Worm (Caenorhabditis elegans) whole organism, mixed stage, embryonic: ENCODE results near the gene tbx-41.

Experiments used
- M03D4.4 ChIP-seq: sonication (generic microtip); optimal IDR thresholded peaks from 2 replicates; lab custom pipeline; 2017; ENCODE audit warnings: mild to moderate bottlenecking, missing genetic modification characterization, missing compliant biosample characterization
- bed-3 ChIP-seq: fragments of 200-800 bp; sonication (Bioruptor generic); optimal IDR thresholded peaks from 3 replicates; lab custom pipeline; 2018; ENCODE audit warnings: mild to moderate bottlenecking, missing genetic modification characterization, moderate library complexity, missing compliant biosample characterization
- ceh-39 ChIP-seq: fragments of 150-350 bp; optimal IDR thresholded peaks from 2 replicates; lab custom pipeline; 2014; ENCODE audit warnings: missing biosample characterization, missing genetic modification characterization
- ceh-43 ChIP-seq: fragments of 200-800 bp; sonication (Bioruptor generic); optimal IDR thresholded peaks from 2 replicates; lab custom pipeline; 2018; ENCODE audit warnings: mild to moderate bottlenecking, missing genetic modification characterization, moderate library complexity, missing compliant biosample characterization
- ceh-83 ChIP-seq: fragments of 200-800 bp; sonication (Bioruptor generic); optimal IDR thresholded peaks from 2 replicates; lab custom pipeline; 2018; ENCODE audit warnings: mild to moderate bottlenecking, missing genetic modification characterization, missing compliant biosample characterization
- ces-1 ChIP-seq: fragments of 150-350 bp; optimal IDR thresholded peaks from 2 replicates; lab custom pipeline; 2014; ENCODE audit warnings: missing biosample characterization, missing genetic modification reagents, missing genetic modification characterization
- cnd-1 ChIP-seq: fragments of 200-800 bp; sonication (Bioruptor generic); optimal IDR thresholded peaks from 2 replicates; lab custom pipeline; 2018; ENCODE audit warnings: mild to moderate bottlenecking, missing genetic modification characterization, missing compliant biosample characterization
- drap-1 ChIP-seq: fragments of 200-800 bp; sonication (Bioruptor generic); optimal IDR thresholded peaks from 3 replicates; lab custom pipeline; 2018; ENCODE audit warnings: mild to moderate bottlenecking, missing genetic modification characterization, missing compliant biosample characterization
- elt-1 ChIP-seq: sonication (generic microtip); optimal IDR thresholded peaks from 2 replicates; lab custom pipeline; 2017; ENCODE audit warnings: missing genetic modification characterization, mild to moderate bottlenecking, missing compliant biosample characterization, antibody characterized with exemption, moderate library complexity, borderline replicate concordance; ENCODE audit not compliant: insufficient read depth
- elt-3 ChIP-seq: fragments of 150-350 bp; optimal IDR thresholded peaks from 2 replicates; lab custom pipeline; 2014; ENCODE audit warnings: missing biosample characterization, missing genetic modification characterization
- flh-1 ChIP-seq: fragments of 200-800 bp; sonication (Bioruptor generic); optimal IDR thresholded peaks from 2 replicates; lab custom pipeline; 2018; ENCODE audit warnings: mild to moderate bottlenecking, missing genetic modification characterization, moderate library complexity, missing compliant biosample characterization
- ham-2 ChIP-seq: fragments of 200-800 bp; sonication (Bioruptor generic); optimal IDR thresholded peaks from 2 replicates; lab custom pipeline; 2018; ENCODE audit warnings: mild to moderate bottlenecking, missing genetic modification characterization, missing compliant biosample characterization
- hlh-1 ChIP-seq: fragments of 150-350 bp; optimal IDR thresholded peaks from 2 replicates; lab custom pipeline; 2014; ENCODE audit warnings: missing biosample characterization, missing genetic modification reagents, missing genetic modification characterization
- lin-32 ChIP-seq: fragments of 200-800 bp; sonication (Bioruptor generic); optimal IDR thresholded peaks from 2 replicates; lab custom pipeline; 2018; ENCODE audit warnings: mild to moderate bottlenecking, missing genetic modification characterization, missing compliant biosample characterization
- lsy-2 ChIP-seq: fragments of 150-350 bp; optimal IDR thresholded peaks from 2 replicates; lab custom pipeline; 2014; ENCODE audit warnings: missing biosample characterization, missing genetic modification characterization
- mab-5 ChIP-seq: fragments of 150-350 bp; optimal IDR thresholded peaks from 2 replicates; lab custom pipeline; 2014; ENCODE audit warnings: missing biosample characterization, missing genetic modification characterization
- mep-1 ChIP-seq: fragments of 150-350 bp; optimal IDR thresholded peaks from 2 replicates; lab custom pipeline; 2017; ENCODE audit warnings: missing biosample characterization, missing genetic modification reagents, missing genetic modification characterization, inconsistent platforms
- mls-2 ChIP-seq: sonication (generic microtip); optimal IDR thresholded peaks from 2 replicates; lab custom pipeline; 2016; ENCODE audit warnings: mild to moderate bottlenecking, missing genetic modification characterization, moderate library complexity, missing compliant biosample characterization
- nhr-12 ChIP-seq: fragments of 150-350 bp; optimal IDR thresholded peaks from 2 replicates; lab custom pipeline; 2014; ENCODE audit warnings: missing biosample characterization, missing genetic modification characterization
- nhr-2 ChIP-seq: fragments of 150-350 bp; optimal IDR thresholded peaks from 2 replicates; lab custom pipeline; 2014; ENCODE audit warnings: missing biosample characterization, missing genetic modification characterization
- nhr-237 ChIP-seq: fragments of 150-350 bp; optimal IDR thresholded peaks from 2 replicates; lab custom pipeline; 2014; ENCODE audit warnings: missing biosample characterization, missing genetic modification characterization
- nhr-76 ChIP-seq: sonication (generic microtip); optimal IDR thresholded peaks from 2 replicates; lab custom pipeline; 2017; ENCODE audit warnings: missing biosample characterization, missing genetic modification characterization
- sem-2 ChIP-seq: fragments of 200-800 bp; sonication (Bioruptor generic); optimal IDR thresholded peaks from 2 replicates; lab custom pipeline; 2018; ENCODE audit warnings: mild to moderate bottlenecking, missing genetic modification characterization, missing compliant biosample characterization
- sptf-1 ChIP-seq: sonication (generic microtip); optimal IDR thresholded peaks from 2 replicates; lab custom pipeline; 2017; ENCODE audit warnings: mild to moderate bottlenecking, missing genetic modification characterization, moderate library complexity, missing compliant biosample characterization
- tbx-8 ChIP-seq: fragments of 200-800 bp; sonication (Bioruptor generic); optimal IDR thresholded peaks from 2 replicates; lab custom pipeline; 2018; ENCODE audit warnings: mild to moderate bottlenecking, missing genetic modification characterization, moderate library complexity, missing compliant biosample characterization
- unc-120 ChIP-seq: sonication (generic microtip); optimal IDR thresholded peaks from 2 replicates; lab custom pipeline; 2017; ENCODE audit warnings: missing genetic modification characterization, missing compliant biosample characterization; ENCODE audit not compliant: poor library complexity, severe bottlenecking
- unc-39 ChIP-seq: fragments of 150-350 bp; optimal IDR thresholded peaks from 2 replicates; lab custom pipeline; 2014; ENCODE audit warnings: missing biosample characterization, missing genetic modification characterization
- zip-8 ChIP-seq: fragments of 150-350 bp; optimal IDR thresholded peaks from 2 replicates; lab custom pipeline; 2014; ENCODE audit warnings: missing biosample characterization, missing genetic modification characterization
- ztf-11 ChIP-seq: fragments of 150-350 bp; optimal IDR thresholded peaks from 2 replicates; lab custom pipeline; 2014; ENCODE audit warnings: missing biosample characterization, missing genetic modification characterization

tbx-41 gene

DNA sequence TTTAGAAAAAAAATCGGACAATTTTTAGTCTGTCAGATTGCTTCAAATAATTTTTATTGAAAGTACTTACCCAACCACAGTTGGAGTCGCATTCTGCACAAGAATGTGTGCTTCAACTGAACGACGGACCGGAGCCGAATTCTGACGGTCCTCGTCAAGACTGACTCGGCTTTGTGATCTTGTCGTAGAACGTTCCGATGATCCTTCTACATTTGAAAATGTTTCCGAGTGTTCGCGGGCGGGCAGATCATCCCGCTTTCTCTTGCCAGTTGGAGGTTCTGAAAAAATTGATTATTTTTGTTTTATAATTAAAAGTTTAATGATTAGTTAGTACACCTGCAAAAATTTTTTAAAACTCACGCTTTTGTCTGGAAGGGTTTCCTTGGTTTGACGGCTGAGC, 17.4 kb upstream of the tbx-41 start:
- TF ChIP-seq ceh-39 (tag; lab: Kevin White, UChicago), result no peak
- no peak for TF ChIP-seq ceh-83
- TF ChIP-seq nhr-12 (tag; lab: Kevin White, UChicago), result no peak
- TF ChIP-seq sptf-1 (tag; lab: Kevin White, UChicago), result no peak
- no peak for TF ChIP-seq ztf-11 (tag; lab: Kevin White, UChicago)
- TF ChIP-seq nhr-2 (tag; lab: Kevin White, UChicago), result no peak
- TF ChIP-seq mls-2 (tag; lab: Kevin White, UChicago), result no peak
- TF ChIP-seq tbx-8 (GFP tag; lab: Kevin White, UChicago), result no peak
- TF ChIP-seq nhr-76 (tag; lab: Kevin White, UChicago), result no peak
- no peak for TF ChIP-seq lsy-2 (tag; lab: Kevin White, UChicago)
- TF ChIP-seq drap-1, result no peak
- no peak for TF ChIP-seq mab-5 (tag; lab: Kevin White, UChicago)
- TF ChIP-seq ceh-43 (GFP tag; lab: Kevin White, UChicago), result no peak
- no peak for TF ChIP-seq bed-3
- TF ChIP-seq M03D4.4 (tag; lab: Kevin White, UChicago), result no peak
- TF ChIP-seq, all 35 proteins: peak for 0

DNA sequence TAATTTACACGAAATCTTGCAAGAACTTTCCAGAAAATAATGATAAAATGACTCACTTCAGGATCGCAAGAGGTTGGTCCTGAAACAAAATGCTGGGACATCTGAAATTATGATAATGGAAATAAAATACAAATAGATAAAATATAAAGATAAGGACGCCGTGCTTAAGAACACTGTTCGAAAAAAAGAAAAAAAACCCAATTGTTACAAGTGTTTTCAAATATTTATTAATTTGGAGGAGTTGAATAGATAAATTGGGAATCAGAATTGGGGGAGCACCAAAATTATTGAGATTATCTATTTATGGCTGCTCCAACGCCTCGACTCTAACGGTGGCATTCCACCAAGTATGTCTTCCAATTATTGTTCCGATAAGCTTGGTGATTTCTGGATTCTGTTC, 16.5 kb upstream of the tbx-41 start, which contains the start of gene ceh-41:
ceh-41 (minus strand) TSS at position 101 of the 400 bp plus-strand sequence.
- TF ChIP-seq ces-1 (GFP tag; lab: Kevin White, UChicago) (no peak), elt-3 (tag; lab: Kevin White, UChicago) (no peak), sptf-1 (tag; lab: Kevin White, UChicago) (no peak), nhr-2 (tag; lab: Kevin White, UChicago) (no peak), flh-1 (GFP tag; lab: Kevin White, UChicago) (no peak), sem-2 (no peak), elt-1 (tag; lab: Kevin White, UChicago) (no peak), nhr-237 (tag; lab: Kevin White, UChicago) (no peak), ceh-83 (no peak)

DNA sequence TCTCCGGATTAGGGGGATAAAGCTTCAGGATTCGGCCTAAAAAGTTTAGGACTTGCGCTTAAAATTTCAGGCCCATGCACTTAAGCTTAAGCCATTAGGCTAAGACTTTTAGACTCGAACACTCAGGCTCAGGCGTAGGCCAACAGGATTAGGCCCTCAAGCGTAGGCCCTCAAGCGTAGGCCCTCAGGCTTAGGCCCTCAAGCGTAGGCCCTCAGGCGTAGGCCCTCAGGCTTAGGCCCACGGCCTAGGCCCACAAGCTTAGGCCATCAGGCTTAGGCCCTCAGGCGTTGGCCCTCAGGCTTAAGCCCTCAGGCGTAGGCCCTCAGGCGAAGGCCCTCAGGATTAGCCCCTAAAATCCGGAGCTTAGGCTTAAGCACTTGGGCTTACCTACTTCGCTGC, 14.5 kb upstream of the tbx-41 start:
- TF ChIP-seq ztf-11 (tag; lab: Kevin White, UChicago) (no peak), nhr-12 (tag; lab: Kevin White, UChicago) (no peak), sptf-1 (tag; lab: Kevin White, UChicago) (peak; percentile 46)

ce11 chrX:1852636-1853035, 12.4 kb upstream of the tbx-41 start, which contains the start of gene ceh-21:
TSS of gene ceh-21 (minus strand) at chrX:1852736.
- TF ChIP-seq zip-8 (no peak), drap-1 (no peak), hlh-1 (tag; lab: Kevin White, UChicago) (no peak), nhr-12 (tag; lab: Kevin White, UChicago) (no peak), lsy-2 (tag; lab: Kevin White, UChicago) (no peak), nhr-237 (tag; lab: Kevin White, UChicago) (no peak), sem-2 (no peak), bed-3 (no peak), mab-5 (tag; lab: Kevin White, UChicago) (no peak), mls-2 (tag; lab: Kevin White, UChicago) (no peak), cnd-1 (tag; lab: Kevin White, UChicago) (no peak), ces-1 (GFP tag; lab: Kevin White, UChicago) (no peak), nhr-2 (tag; lab: Kevin White, UChicago) (no peak), lin-32 (GFP tag; lab: Kevin White, UChicago) (no peak), sptf-1 (tag; lab: Kevin White, UChicago) (no peak), unc-39 (no peak)
- TF ChIP-seq, all 35 proteins: peak for 0

DNA sequence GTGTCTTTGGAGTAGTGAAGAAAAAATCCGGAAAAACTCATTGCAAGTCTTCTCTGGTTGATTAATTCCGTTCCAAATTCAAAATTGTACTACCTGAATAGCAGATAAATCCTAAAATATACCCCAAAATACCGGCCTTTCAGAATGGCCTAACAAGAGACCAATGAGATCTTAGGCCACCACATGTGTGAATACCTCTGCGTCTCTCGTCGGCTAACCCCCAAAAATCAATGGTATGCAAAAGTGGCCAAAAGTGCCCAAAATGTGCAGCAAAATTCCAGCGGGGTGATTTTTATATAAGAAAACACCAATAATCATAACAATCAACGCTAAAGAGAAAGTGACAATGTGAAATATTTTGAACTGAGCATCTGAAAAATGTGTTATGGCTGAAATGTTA, 11.4 kb upstream of the tbx-41 start, which contains the start of gene T26C11.9:
T26C11.9 (minus strand) TSS at position 254 of the 400 bp plus-strand sequence.
- TF ChIP-seq lsy-2 (tag; lab: Kevin White, UChicago) (no peak), mep-1 (tag; lab: Kevin White, UChicago) (no peak), ceh-43 (GFP tag; lab: Kevin White, UChicago) (no peak), sptf-1 (tag; lab: Kevin White, UChicago) (no peak), unc-120 (peak; percentile 4), ces-1 (GFP tag; lab: Kevin White, UChicago) (peak; percentile 17), ham-2 (GFP tag; lab: Kevin White, UChicago) (no peak)
